Worm (Caenorhabditis elegans): ENCODE results near the gene rep-1.

rep-1 gene

DNA sequence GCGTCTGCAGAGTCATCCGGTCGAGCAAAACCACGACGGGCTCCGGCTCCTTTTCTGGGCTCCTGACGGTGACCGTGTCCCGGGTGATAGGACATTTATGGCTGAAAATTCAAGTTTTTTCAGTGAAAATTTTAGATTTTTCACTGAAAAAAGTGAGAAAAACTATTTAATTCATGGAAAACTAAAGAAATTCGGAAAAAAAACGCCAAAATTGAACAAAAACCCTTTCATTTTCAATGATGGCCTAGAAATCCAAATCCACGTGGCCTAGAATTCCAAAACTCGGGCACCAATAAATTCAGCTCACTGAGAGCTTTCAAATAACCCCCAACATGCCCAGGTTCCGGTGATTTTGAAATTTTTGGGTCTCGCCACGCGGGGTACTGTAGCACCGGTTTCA lies 15.8 kb upstream of the rep-1 start, which contains the start of gene ddx-35:
Gene ddx-35 (minus strand): TSS at position 101 of the 400 bp plus-strand sequence.
- TF ChIP-seq let-607 (tag; optimal IDR thresholded peaks at IDR 0.05), result no peak
- 0 out of 2 replicates have a peak, but pooled peaks have one; percentile 22 for TF ChIP-seq zfh-2 (GFP tag; conservative IDR thresholded peaks at IDR 0.05)

ce11 chrIII:1558441-1559159 lies 11.5 kb upstream of the rep-1 start, which contains the start of the genes eelo-1 and Y67D2.2:
TSS of gene eelo-1 (minus strand) at chrIII:1558529.
TSS of gene Y67D2.2 (plus strand) at chrIII:1558800.
- TF ChIP-seq madf-6 (GFP tag; IDR thresholded peaks at IDR 0.05) (peak; percentile 59; the same call in 1 of the 2 replicates), snpc-1.3 (tag; optimal IDR thresholded peaks at IDR 0.05; ENCODE audit: insufficient read depth) (peak; percentile 13), lin-54 (GFP tag; optimal IDR thresholded peaks at IDR 0.05) (peak; percentile 34), F33H1.4 (GFP tag; IDR thresholded peaks at IDR 0.05) (peak; percentile 27), K11D2.4 (GFP tag; IDR thresholded peaks at IDR 0.05) (no peak), tbp1 (GFP tag; optimal IDR thresholded peaks at IDR 0.05) (peak; percentile 1), F57C9.4 (tag; optimal IDR thresholded peaks at IDR 0.05) (no peak), F37B4.10 (GFP tag; IDR thresholded peaks at IDR 0.05) (0 out of 2 replicates have a peak, but pooled peaks have one; percentile 81), madf-8 (GFP tag; conservative IDR thresholded peaks at IDR 0.05) (no peak), ekl-4 (GFP tag; IDR thresholded peaks at IDR 0.05) (peak; percentile 55; the same call in 1 of the 2 replicates), lin-35 (GFP tag; optimal IDR thresholded peaks at IDR 0.05) (peak in 1 of 3 experiments; percentile 58), mcd-1 (GFP tag; IDR thresholded peaks at IDR 0.05) (peak; percentile 68), dpl-1 (GFP tag; optimal IDR thresholded peaks at IDR 0.05) (peak; percentile 14), lsl-1 (GFP tag; optimal IDR thresholded peaks at IDR 0.05) (peak; percentile 45)

ce11 chrIII:1575651-1576050 lies 5.5 kb downstream of the rep-1 start:
- TF ChIP-seq zfh-2 (GFP tag; conservative IDR thresholded peaks at IDR 0.05) (0 out of 2 replicates have a peak, but pooled peaks have one; percentile 9), rec-8 (tag; optimal IDR thresholded peaks at IDR 0.05) (no peak), lin-40 (tag; optimal IDR thresholded peaks at IDR 0.05) (no peak), unc-130 (GFP tag; optimal IDR thresholded peaks at IDR 0.05) (no peak), egrh-3 (GFP tag; IDR thresholded peaks at IDR 0.05) (peak; percentile 57; the same call in 1 of the 2 replicates)

DNA sequence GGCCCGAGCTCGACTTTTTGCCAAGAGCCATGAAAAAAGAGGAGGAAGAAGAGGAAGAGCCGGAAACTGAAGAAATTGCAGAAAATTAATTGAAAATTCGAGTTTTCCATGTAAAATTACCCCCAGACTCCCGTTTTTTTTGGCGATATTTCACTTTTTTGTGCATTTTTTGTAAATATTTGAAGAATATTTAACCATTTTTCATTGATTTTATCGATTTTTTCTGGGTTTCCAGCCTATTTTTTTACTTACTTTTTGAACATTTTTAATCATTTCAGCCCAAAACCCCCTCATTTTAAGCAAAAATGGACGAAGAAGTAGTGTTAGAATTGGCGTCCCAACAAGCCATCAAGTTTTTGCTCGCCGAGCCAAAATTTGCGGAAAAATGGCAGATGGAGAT lies 6.3 kb downstream of the rep-1 start, which contains the start of gene Y22D7AL.7:
Gene Y22D7AL.7 (plus strand): TSS at position 301 of the 400 bp plus-strand sequence.
- TF ChIP-seq B0261.1 (tag; optimal IDR thresholded peaks at IDR 0.05), result no peak
- no peak for TF ChIP-seq akir-1 (GFP tag; optimal IDR thresholded peaks at IDR 0.05)
- TF ChIP-seq lsy-27 (tag; optimal IDR thresholded peaks at IDR 0.05; ENCODE audit: borderline replicate concordance, insufficient read depth), result no peak

DNA sequence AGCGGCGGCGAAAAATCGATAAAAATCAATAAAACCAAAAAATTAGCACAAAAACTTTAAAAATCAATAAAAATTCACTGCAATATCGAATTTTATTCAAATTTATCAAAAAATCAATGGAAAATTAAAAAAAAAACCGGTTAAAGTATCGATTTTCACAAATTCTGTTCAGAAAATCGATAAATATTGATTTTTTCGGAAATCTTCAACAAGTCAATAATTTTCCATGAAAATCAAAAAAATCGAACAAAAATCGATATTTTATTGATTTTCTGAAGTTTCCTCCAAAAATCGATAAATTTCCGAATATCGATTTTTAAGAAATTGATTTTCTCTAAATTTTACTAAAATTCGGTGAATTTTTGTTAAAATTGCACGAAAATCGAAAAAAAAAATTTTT lies 8.5 kb downstream of the rep-1 start:
- TF ChIP-seq repo-1 (tag; optimal IDR thresholded peaks at IDR 0.05) (no peak), hsf-1 (GFP tag; IDR thresholded peaks at IDR 0.05) (no peak), dpff-1 (tag; optimal IDR thresholded peaks at IDR 0.05) (no peak), bed-1 (GFP tag; IDR thresholded peaks at IDR 0.05) (no peak), let-607 (tag; optimal IDR thresholded peaks at IDR 0.05) (no peak), F23B12.7 (tag; optimal IDR thresholded peaks at IDR 0.05; ENCODE audit: insufficient read depth) (no peak), xnd-1 (tag; optimal IDR thresholded peaks at IDR 0.05) (no peak), sea-2 (GFP tag; IDR thresholded peaks at IDR 0.05) (no peak), snpc-1.1 (tag; optimal IDR thresholded peaks at IDR 0.05; ENCODE audit: insufficient read depth) (no peak), die-1 (tag; optimal IDR thresholded peaks at IDR 0.05) (no peak), snpc-1.3 (tag; optimal IDR thresholded peaks at IDR 0.05; ENCODE audit: insufficient read depth) (no peak), him-1 (tag; optimal IDR thresholded peaks at IDR 0.05) (no peak), B0019.2 (GFP tag; conservative IDR thresholded peaks at IDR 0.05) (no peak), hlh-26 (GFP tag; conservative IDR thresholded peaks at IDR 0.05) (no peak), nhr-120 (GFP tag; IDR thresholded peaks at IDR 0.05) (no peak), rpc-1 (optimal IDR thresholded peaks at IDR 0.05) (no peak), rpc-1 (tag; optimal IDR thresholded peaks at IDR 0.05) (no peak), hrde-1 (tag; optimal IDR thresholded peaks at IDR 0.05; ENCODE audit: borderline replicate concordance) (no peak)

Data from whole organism, young adult.